Worm (Caenorhabditis elegans): ENCODE measurements around the gene hrg-3.

Gene hrg-3

DNA sequence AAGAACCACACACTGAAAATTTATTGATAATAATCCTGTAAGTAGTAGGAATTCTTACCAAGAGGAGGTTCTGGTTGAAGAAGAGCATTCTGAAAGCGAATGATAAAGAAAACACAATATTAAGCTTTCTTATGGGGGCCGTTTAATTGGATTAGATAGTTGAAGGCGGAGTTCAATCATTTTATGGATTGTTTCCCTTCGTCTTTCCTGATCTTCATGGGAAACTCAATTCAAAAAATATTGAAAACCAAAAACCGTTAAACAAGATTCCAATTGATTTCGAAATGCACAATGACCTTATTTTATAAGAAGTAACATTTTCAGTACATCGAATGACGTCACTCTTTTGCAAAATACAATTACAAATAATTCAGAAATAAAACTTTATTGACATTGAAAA lies 42.8 kb downstream of the hrg-3 start, which contains the start of gene F46B6.13:
TSS of gene F46B6.13 (minus strand) at position 101 of the 400 bp plus-strand sequence.
- TF ChIP-seq sma-3 (GFP tag; optimal IDR thresholded peaks at IDR 0.05) (no peak), nhr-6 (tag; optimal IDR thresholded peaks at IDR 0.05) (no peak), elt-3 (tag; optimal IDR thresholded peaks at IDR 0.05) (no peak), lin-13 (GFP tag; optimal IDR thresholded peaks at IDR 0.05) (no peak), ama-1 (optimal IDR thresholded peaks at IDR 0.05) (no peak), R02D3.7 (tag; optimal IDR thresholded peaks at IDR 0.05) (no peak), nhr-77 (tag; optimal IDR thresholded peaks at IDR 0.05) (no peak), sma-9 (GFP tag; optimal IDR thresholded peaks at IDR 0.05) (no peak), sma-9 (tag; optimal IDR thresholded peaks at IDR 0.05) (no peak), snpc-4 (tag; optimal IDR thresholded peaks at IDR 0.05) (no peak), nhr-237 (tag; optimal IDR thresholded peaks at IDR 0.05) (no peak), nhr-129 (tag; optimal IDR thresholded peaks at IDR 0.05) (no peak), elt-1 (tag; optimal IDR thresholded peaks at IDR 0.05) (no peak), nhr-21 (tag; optimal IDR thresholded peaks at IDR 0.05) (no peak)

DNA sequence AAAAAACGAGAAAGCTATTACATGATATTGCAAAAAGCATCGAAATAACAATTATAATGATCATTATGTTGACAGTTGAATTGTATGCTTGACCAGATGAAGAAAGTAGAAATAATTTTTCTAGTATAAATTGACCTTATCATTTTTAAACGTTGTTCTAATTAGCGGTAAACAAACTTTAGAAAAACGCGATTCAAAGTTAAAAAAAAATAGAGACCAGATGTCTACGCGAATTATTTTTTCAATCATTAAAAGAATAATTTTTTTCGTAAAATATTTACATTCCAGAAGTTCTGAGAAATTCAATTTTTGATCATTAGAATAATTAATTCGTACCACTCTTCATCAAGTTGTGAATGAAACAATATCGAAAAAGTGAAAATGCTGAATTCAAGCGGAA lies 45.7 kb downstream of the hrg-3 start, which contains the start of gene F46B6.10:
TSS of gene F46B6.10 (minus strand) at position 101 of the 400 bp plus-strand sequence.
- TF ChIP-seq gmeb-1 (tag; optimal IDR thresholded peaks at IDR 0.05) (no peak), mdl-1 (tag; optimal IDR thresholded peaks at IDR 0.05) (no peak), ceh-82 (tag; optimal IDR thresholded peaks at IDR 0.05) (no peak), dmd-4 (tag; optimal IDR thresholded peaks at IDR 0.05) (no peak), F13H6.1 (tag; optimal IDR thresholded peaks at IDR 0.05) (no peak), nhr-21 (tag; optimal IDR thresholded peaks at IDR 0.05) (no peak), peb-1 (tag; optimal IDR thresholded peaks at IDR 0.05) (no peak), lin-11 (tag; optimal IDR thresholded peaks at IDR 0.05) (no peak), sma-9 (GFP tag; optimal IDR thresholded peaks at IDR 0.05) (no peak), sma-9 (tag; optimal IDR thresholded peaks at IDR 0.05) (no peak)

DNA sequence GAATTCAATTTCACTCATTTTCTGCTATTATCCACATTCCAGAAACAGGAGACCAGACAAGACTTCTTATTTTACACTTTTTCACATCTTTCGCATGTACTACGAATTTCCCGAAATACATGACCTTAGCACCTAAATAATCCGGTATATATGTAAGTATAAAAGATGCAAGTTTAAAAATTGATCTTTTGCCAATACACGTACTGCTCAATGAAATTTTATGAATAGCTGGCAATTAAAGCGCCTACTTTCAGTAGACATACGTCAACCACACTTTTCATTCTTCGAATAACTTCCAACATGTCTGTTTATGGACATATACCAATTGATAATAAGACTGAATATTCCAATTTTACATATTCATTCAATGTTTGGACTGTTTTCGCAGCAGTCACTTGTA lies 46.9 kb downstream of the hrg-3 start, which contains the start of gene sru-39:
TSS of gene sru-39 (plus strand) at position 301 of the 400 bp plus-strand sequence.
- TF ChIP-seq mab-5 (tag; optimal IDR thresholded peaks at IDR 0.05) (no peak), F13H6.1 (tag; optimal IDR thresholded peaks at IDR 0.05) (no peak), ztf-1 (GFP tag; conservative IDR thresholded peaks at IDR 0.05) (no peak), lin-39 (tag; optimal IDR thresholded peaks at IDR 0.05) (no peak), dmd-4 (tag; optimal IDR thresholded peaks at IDR 0.05) (no peak), mdl-1 (tag; optimal IDR thresholded peaks at IDR 0.05) (no peak), elt-3 (tag; optimal IDR thresholded peaks at IDR 0.05) (no peak), aly-2 (tag; optimal IDR thresholded peaks at IDR 0.05) (no peak), zag-1 (tag; optimal IDR thresholded peaks at IDR 0.05) (no peak), crh-2 (tag; optimal IDR thresholded peaks at IDR 0.05) (no peak), unc-39 (tag; optimal IDR thresholded peaks at IDR 0.05) (no peak), nhr-25 (tag; optimal IDR thresholded peaks at IDR 0.05) (no peak), unc-62 (GFP tag; optimal IDR thresholded peaks at IDR 0.05) (no peak), mbf-1 (tag; optimal IDR thresholded peaks at IDR 0.05) (no peak)

DNA sequence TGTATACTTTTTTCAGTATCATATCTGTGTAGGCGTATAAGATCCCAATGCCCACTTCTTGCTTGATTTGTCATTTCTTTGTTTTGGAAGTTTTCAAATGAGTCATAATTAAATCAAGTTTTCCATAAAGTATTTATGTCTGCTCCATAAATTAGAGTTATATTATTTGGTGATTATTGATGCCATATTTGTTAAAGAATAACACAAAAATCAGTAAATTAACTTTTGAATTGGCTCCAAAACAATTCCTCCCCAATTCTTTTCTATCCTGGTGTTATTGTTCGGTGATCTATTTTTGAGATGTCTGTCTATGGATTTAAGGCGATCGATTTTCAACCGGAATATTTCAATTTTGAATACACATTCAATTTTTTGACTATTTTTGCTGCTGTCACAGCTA lies 48.9 kb downstream of the hrg-3 start, which contains the start of gene sru-37:
TSS of gene sru-37 (plus strand) at position 301 of the 400 bp plus-strand sequence.
- no peak for TF ChIP-seq nhr-6 (tag; optimal IDR thresholded peaks at IDR 0.05)
- TF ChIP-seq fos-1 (tag; optimal IDR thresholded peaks at IDR 0.05): no peak
- no peak for TF ChIP-seq sma-9 (GFP tag; optimal IDR thresholded peaks at IDR 0.05)
- no peak for TF ChIP-seq sma-9 (tag; optimal IDR thresholded peaks at IDR 0.05)
- TF ChIP-seq ceh-16 (tag; optimal IDR thresholded peaks at IDR 0.05): no peak
- no peak for TF ChIP-seq ztf-1 (GFP tag; conservative IDR thresholded peaks at IDR 0.05)
- no peak for TF ChIP-seq nhr-21 (tag; optimal IDR thresholded peaks at IDR 0.05)
- TF ChIP-seq zag-1 (tag; optimal IDR thresholded peaks at IDR 0.05): no peak
- no peak for TF ChIP-seq elt-1 (tag; optimal IDR thresholded peaks at IDR 0.05)
- no peak for TF ChIP-seq mab-5 (tag; optimal IDR thresholded peaks at IDR 0.05)
- TF ChIP-seq lin-13 (GFP tag; optimal IDR thresholded peaks at IDR 0.05): no peak
- TF ChIP-seq alr-1 (tag; optimal IDR thresholded peaks at IDR 0.05): no peak
- no peak for TF ChIP-seq ztf-11 (tag; optimal IDR thresholded peaks at IDR 0.05)
- TF ChIP-seq nhr-23 (tag; optimal IDR thresholded peaks at IDR 0.05): no peak
- TF ChIP-seq ztf-4 (tag; optimal IDR thresholded peaks at IDR 0.05): no peak

Measured in whole organism, L2 larva.